Worm (Caenorhabditis elegans) whole organism, L4 larva: ENCODE data around the gene T09A5.15.

Experiments
- T20F7.1 ChIP-seq: fragments of 200-800 bp; sonication (Bioruptor generic); optimal IDR thresholded peaks from 2 replicates; lab custom pipeline; 2018; ENCODE audit warnings: mild to moderate bottlenecking, missing genetic modification characterization, missing compliant biosample characterization
- Y5F2A.4 ChIP-seq: fragments of 200-800 bp; sonication (Bioruptor generic); optimal IDR thresholded peaks from 2 replicates; lab custom pipeline; 2018; ENCODE audit warnings: mild to moderate bottlenecking, missing genetic modification characterization, missing compliant biosample characterization
- Y75B8A.6 ChIP-seq: fragments of 200-800 bp; sonication (Bioruptor generic); IDR thresholded peaks from 2 replicates; pipeline ENCODE4 v1.3.6; 2022; ENCODE audit warnings: missing genetic modification reagents, missing genetic modification characterization, missing compliant biosample characterization
- ZK546.5 ChIP-seq, 2 experiments: sonication (generic microtip); optimal IDR thresholded peaks; 2 replicates each; lab custom pipeline; 2017; ENCODE audit warnings: missing biosample characterization in 2 of 2, missing genetic modification characterization in 2 of 2
- aha-1 ChIP-seq: fragments of 150-350 bp; peaks from one replicate; lab custom pipeline; 2014; ENCODE audit warnings: missing biosample characterization, missing genetic modification characterization
- ama-1 ChIP-seq: fragments of 150-350 bp; optimal IDR thresholded peaks from 2 replicates; lab custom pipeline; 2014; ENCODE audit warnings: inconsistent platforms, mixed read lengths
- arid-1 ChIP-seq: fragments of 200-800 bp; sonication (Bioruptor generic); conservative IDR thresholded peaks from 2 replicates; pipeline ENCODE4 v1.3.6; 2022; ENCODE audit warnings: missing genetic modification reagents, missing genetic modification characterization, missing compliant biosample characterization
- attf-4 ChIP-seq: sonication (generic microtip); optimal IDR thresholded peaks from 3 replicates; lab custom pipeline; 2017; ENCODE audit warnings: missing biosample characterization, missing genetic modification characterization
- ceh-32 ChIP-seq: sonication (generic microtip); optimal IDR thresholded peaks from 2 replicates; lab custom pipeline; 2016; ENCODE audit warnings: mild to moderate bottlenecking, missing genetic modification characterization, missing compliant biosample characterization; ENCODE audit not compliant: poor library complexity
- ces-1 ChIP-seq: fragments of 150-350 bp; sonication (generic microtip); optimal IDR thresholded peaks from 4 replicates; lab custom pipeline; 2014; ENCODE audit warnings: missing biosample characterization, missing genetic modification reagents, missing genetic modification characterization
- daf-19 ChIP-seq: fragments of 200-800 bp; sonication (Bioruptor generic); conservative IDR thresholded peaks from 2 replicates; pipeline ENCODE4 v1.3.6; 2022; ENCODE audit warnings: missing genetic modification characterization, missing compliant biosample characterization
- dmd-9 ChIP-seq: fragments of 200-800 bp; sonication (Bioruptor generic); IDR thresholded peaks from 2 replicates; pipeline ENCODE4 v1.3.6; 2022; ENCODE audit warnings: missing genetic modification reagents, missing genetic modification characterization, missing compliant biosample characterization
- egl-27 ChIP-seq: sonication (generic microtip); optimal IDR thresholded peaks from 3 replicates; lab custom pipeline; 2017; ENCODE audit warnings: missing biosample characterization, missing genetic modification reagents, missing genetic modification characterization
- fos-1 ChIP-seq: fragments of 150-350 bp; optimal IDR thresholded peaks from 2 replicates; lab custom pipeline; 2014; ENCODE audit warnings: missing biosample characterization, missing genetic modification characterization
- gei-8 ChIP-seq: fragments of 200-800 bp; sonication (Bioruptor generic); optimal IDR thresholded peaks from 2 replicates; lab custom pipeline; 2018; ENCODE audit warnings: mild to moderate bottlenecking, missing genetic modification characterization, missing compliant biosample characterization
- hlh-30 ChIP-seq: sonication (generic microtip); optimal IDR thresholded peaks from 2 replicates; lab custom pipeline; 2017; ENCODE audit warnings: antibody characterized with exemption, mild to moderate bottlenecking, missing genetic modification characterization, missing compliant biosample characterization; ENCODE audit not compliant: insufficient read depth
- hmg-1.1 ChIP-seq: fragments of 200-800 bp; sonication (Bioruptor generic); IDR thresholded peaks from 2 replicates; pipeline ENCODE4 v1.3.6; 2022; ENCODE audit warnings: missing genetic modification reagents, missing genetic modification characterization, missing compliant biosample characterization
- lin-29 ChIP-seq: fragments of 200-800 bp; sonication (Bioruptor generic); IDR thresholded peaks from 2 replicates; pipeline ENCODE4 v1.3.6; 2022; ENCODE audit warnings: missing genetic modification reagents, missing genetic modification characterization, missing compliant biosample characterization
- lin-38 ChIP-seq: fragments of 200-800 bp; sonication (Bioruptor generic); IDR thresholded peaks from 2 replicates; pipeline ENCODE4 v1.3.6; 2022; ENCODE audit warnings: missing genetic modification reagents, missing genetic modification characterization, missing compliant biosample characterization
- lin-39 ChIP-seq: fragments of 150-350 bp; optimal IDR thresholded peaks from 2 replicates; lab custom pipeline; 2014; ENCODE audit warnings: missing biosample characterization, missing genetic modification reagents, missing genetic modification characterization
- lsy-2 ChIP-seq, 2 experiments: fragments of 150-350 bp in 1 of 2; sonication (generic microtip) in 1 of 2; optimal IDR thresholded peaks; 2 replicates each; lab custom pipeline; 2014 to 2017; ENCODE audit warnings: missing biosample characterization in 2 of 2, missing genetic modification characterization in 2 of 2
- madf-5 ChIP-seq, 2 experiments: fragments of 200-800 bp; sonication (Bioruptor generic); IDR thresholded peaks; 2 replicates each; pipeline ENCODE4 v1.3.6; 2022; ENCODE audit warnings: missing compliant biosample characterization in 2 of 2, missing genetic modification characterization in 2 of 2
- madf-9 ChIP-seq: fragments of 200-800 bp; sonication (Bioruptor generic); conservative IDR thresholded peaks from 2 replicates; pipeline ENCODE4 v1.3.6; 2022; ENCODE audit warnings: missing genetic modification reagents, missing genetic modification characterization, missing compliant biosample characterization
- mdl-1 ChIP-seq, 2 experiments: fragments of 150-350 bp in 1 of 2; sonication (generic microtip) in 1 of 2; optimal IDR thresholded peaks; 2 replicates each; lab custom pipeline; 2014 to 2017; ENCODE audit warnings: missing biosample characterization in 2 of 2, missing genetic modification characterization in 2 of 2
- mdt-29 ChIP-seq: fragments of 200-800 bp; sonication (Bioruptor generic); IDR thresholded peaks from 2 replicates; pipeline ENCODE4 v1.3.6; 2022; ENCODE audit warnings: missing genetic modification reagents, missing genetic modification characterization, missing compliant biosample characterization
- mxl-3 ChIP-seq: fragments of 200-800 bp; sonication (Bioruptor generic); optimal IDR thresholded peaks from 2 replicates; lab custom pipeline; 2018; ENCODE audit warnings: mild to moderate bottlenecking, missing genetic modification characterization, missing compliant biosample characterization
- nhr-10 ChIP-seq: fragments of 150-350 bp; optimal IDR thresholded peaks from 2 replicates; lab custom pipeline; 2014; ENCODE audit warnings: missing biosample characterization, missing genetic modification characterization
- nhr-111 ChIP-seq: fragments of 200-800 bp; sonication (Bioruptor generic); optimal IDR thresholded peaks from 2 replicates; lab custom pipeline; 2018; ENCODE audit warnings: mild to moderate bottlenecking, missing genetic modification characterization, missing compliant biosample characterization
- nhr-237 ChIP-seq: sonication (generic microtip); optimal IDR thresholded peaks from 2 replicates; lab custom pipeline; 2017; ENCODE audit warnings: missing biosample characterization, missing genetic modification characterization
- nhr-25 ChIP-seq: sonication (generic microtip); optimal IDR thresholded peaks from 2 replicates; lab custom pipeline; 2017; ENCODE audit warnings: missing genetic modification characterization, mild to moderate bottlenecking, missing compliant biosample characterization, antibody characterized with exemption, moderate library complexity, borderline replicate concordance; ENCODE audit not compliant: insufficient read depth
- nhr-41 ChIP-seq: fragments of 200-800 bp; sonication (Bioruptor generic); IDR thresholded peaks from 2 replicates; pipeline ENCODE4 v1.3.6; 2022; ENCODE audit warnings: missing genetic modification reagents, missing genetic modification characterization, missing compliant biosample characterization
- nhr-42 ChIP-seq: fragments of 200-800 bp; sonication (Bioruptor generic); IDR thresholded peaks from 2 replicates; pipeline ENCODE4 v1.3.6; 2022; ENCODE audit warnings: missing genetic modification characterization, missing compliant biosample characterization
- php-3 ChIP-seq: fragments of 200-800 bp; sonication (Bioruptor generic); IDR thresholded peaks from 2 replicates; pipeline ENCODE4 v1.3.6; 2022; ENCODE audit warnings: missing genetic modification reagents, missing genetic modification characterization, missing compliant biosample characterization
- skn-1 ChIP-seq: fragments of 150-350 bp; optimal IDR thresholded peaks from 2 replicates; lab custom pipeline; 2014; ENCODE audit warnings: missing biosample characterization, missing genetic modification characterization
- snpc-4 ChIP-seq: fragments of 150-350 bp; optimal IDR thresholded peaks from 2 replicates; lab custom pipeline; 2014; ENCODE audit warnings: missing biosample characterization, missing genetic modification characterization
- unc-62 ChIP-seq, 3 experiments: fragments of 150-350 bp in 1 of 3; sonication (generic microtip); optimal IDR thresholded peaks in 2 of 3; peaks in 1 of 3; 1 replicate in 1 of 3; 2 replicates in 2 of 3; lab custom pipeline; 2014 to 2017; ENCODE audit warnings: missing biosample characterization in 3 of 3, missing genetic modification characterization in 3 of 3, missing genetic modification reagents in 3 of 3, missing genotype in 1 of 3
- zfp-2 ChIP-seq: sonication (generic microtip); optimal IDR thresholded peaks from 2 replicates; lab custom pipeline; 2016; ENCODE audit warnings: mild to moderate bottlenecking, missing genetic modification characterization, missing compliant biosample characterization

T09A5.15 gene

ce11 chrII:7895190-7895589 is 37.4 kb downstream of the T09A5.15 start:
- no peak for TF ChIP-seq attf-4 (tag; lab: Kevin White, UChicago)
- peak; percentile 19 for TF ChIP-seq hlh-30 (tag; lab: Kevin White, UChicago)
- TF ChIP-seq nhr-111 (GFP tag; lab: Kevin White, UChicago) = no peak
- no peak for TF ChIP-seq skn-1
- no peak for TF ChIP-seq nhr-41 (GFP tag; lab: Robert Waterston, UW)
- no peak for TF ChIP-seq Y5F2A.4
- TF ChIP-seq madf-5 (GFP tag; IDR thresholded peaks at IDR 0.05; lab: Robert Waterston, UW) = no peak
- no peak for TF ChIP-seq ceh-32
- TF ChIP-seq zfp-2 = no peak
- no peak for TF ChIP-seq ces-1 (GFP tag; lab: Kevin White, UChicago)
- peak in 1 of 2 experiments; percentile 98 for TF ChIP-seq unc-62 (GFP tag; optimal IDR thresholded peaks at IDR 0.05 in 1 of 2; lab: Kevin White, UChicago)
- no peak for TF ChIP-seq unc-62 (tag; optimal IDR thresholded peaks at IDR 0.05; lab: Kevin White, UChicago)
- no peak for TF ChIP-seq daf-19 (GFP tag; lab: Robert Waterston, UW)
- 0 out of 2 replicates have a peak, but pooled peaks have one; percentile 36 for TF ChIP-seq madf-9
- no peak for TF ChIP-seq mdt-29
- TF ChIP-seq Y75B8A.6 (GFP tag; lab: Robert Waterston, UW) = no peak
- TF ChIP-seq arid-1 (GFP tag; lab: Robert Waterston, UW) = no peak
- no peak for TF ChIP-seq nhr-25 (tag; lab: Kevin White, UChicago)
- TF ChIP-seq egl-27 (tag; lab: Kevin White, UChicago) = no peak
- no peak for TF ChIP-seq hmg-1.1
- no peak for TF ChIP-seq dmd-9 (GFP tag; lab: Robert Waterston, UW)
- TF ChIP-seq ZK546.5 (tag; optimal IDR thresholded peaks at IDR 0.05; lab: Kevin White, UChicago) = no peak
- TF ChIP-seq lin-39 (tag; lab: Kevin White, UChicago) = no peak
- TF ChIP-seq lsy-2 (tag; optimal IDR thresholded peaks at IDR 0.05; lab: Kevin White, UChicago) = peak in 1 of 2 experiments; percentile 0
- TF ChIP-seq mxl-3 (GFP tag; lab: Kevin White, UChicago) = no peak
- peak; percentile 1 for TF ChIP-seq T20F7.1 (GFP tag; lab: Kevin White, UChicago)
- TF ChIP-seq snpc-4 = no peak
- no peak for TF ChIP-seq mdl-1 (tag; optimal IDR thresholded peaks at IDR 0.05; lab: Kevin White, UChicago)
- TF ChIP-seq fos-1 (tag; lab: Kevin White, UChicago) = no peak
- TF ChIP-seq nhr-42 (GFP tag; lab: Robert Waterston, UW) = no peak
- no peak for TF ChIP-seq gei-8 (GFP tag; lab: Kevin White, UChicago)

DNA sequence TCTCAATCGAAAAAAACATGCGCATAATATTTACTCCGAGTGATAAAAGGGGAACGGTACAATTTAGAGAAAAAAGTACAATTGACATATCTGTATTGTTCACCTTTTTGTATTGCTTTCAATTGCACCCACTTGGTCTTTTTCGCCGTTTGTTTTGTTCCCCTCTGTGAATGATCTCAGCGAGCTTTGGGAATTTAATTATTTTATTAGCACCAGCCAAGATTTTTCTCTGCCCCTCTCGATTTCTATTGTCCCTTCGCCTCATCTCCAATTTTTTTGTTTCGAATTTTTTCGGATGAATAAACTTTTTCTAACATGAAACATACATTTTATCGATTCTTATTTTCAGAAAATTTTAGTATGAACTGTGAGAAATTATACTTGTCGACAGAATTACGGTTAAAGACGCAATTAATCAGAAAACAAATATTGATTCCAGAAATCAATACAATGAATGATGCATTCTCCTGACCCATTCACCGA is 42.5 kb downstream of the T09A5.15 start, which contains the start of gene rev-1:
TSS of gene rev-1 (plus strand) at position 433 of the 483 bp plus-strand sequence.
- 0 out of 2 replicates have a peak, but pooled peaks have one; percentile 45 for TF ChIP-seq arid-1 (GFP tag; lab: Robert Waterston, UW)
- TF ChIP-seq unc-62 (GFP tag; optimal IDR thresholded peaks at IDR 0.05 in 1 of 2; lab: Kevin White, UChicago) = peak in 1 of 2 experiments; percentile 61
- no peak for TF ChIP-seq unc-62 (tag; optimal IDR thresholded peaks at IDR 0.05; lab: Kevin White, UChicago)
- TF ChIP-seq lin-38 = 0 out of 2 replicates have a peak, but pooled peaks have one; percentile 32
- no peak for TF ChIP-seq nhr-237 (tag; lab: Kevin White, UChicago)
- TF ChIP-seq php-3 (GFP tag; lab: Robert Waterston, UW) = no peak
- peak; percentile 8 for TF ChIP-seq ama-1 (lab: Kevin White, UChicago)

ce11 chrII:7900762-7901161 is 43.0 kb downstream of the T09A5.15 start:
- no peak for TF ChIP-seq nhr-10
- TF ChIP-seq ama-1 (lab: Kevin White, UChicago) = no peak
- TF ChIP-seq lin-29 (GFP tag; lab: Robert Waterston, UW) = no peak
- no peak for TF ChIP-seq egl-27 (tag; lab: Kevin White, UChicago)
- TF ChIP-seq aha-1 = peak; percentile 92
